Worm (Caenorhabditis elegans) whole organism, L1 larva: ENCODE results near the gene K11H12.10.
A peak's percentile ranks its signal among the peaks of the same experiment; 100 is the strongest.

Experiments used
- C16A3.4 ChIP-seq: fragments of 150-350 bp; optimal IDR thresholded peaks from 2 replicates; lab custom pipeline; 2014; ENCODE audit warnings: missing biosample characterization, missing genetic modification characterization
- C34B4.2 ChIP-seq: sonication (generic microtip); optimal IDR thresholded peaks from 2 replicates; lab custom pipeline; 2017; ENCODE audit warnings: mild to moderate bottlenecking, missing genetic modification characterization, missing compliant biosample characterization
- aha-1 ChIP-seq: fragments of 150-350 bp; optimal IDR thresholded peaks from 2 replicates; lab custom pipeline; 2014; ENCODE audit warnings: missing biosample characterization, missing genetic modification characterization
- ama-1 ChIP-seq: fragments of 150-350 bp; optimal IDR thresholded peaks from 2 replicates; lab custom pipeline; 2014
- ceh-8 ChIP-seq: fragments of 200-800 bp; sonication (Bioruptor generic); optimal IDR thresholded peaks from 2 replicates; lab custom pipeline; 2018; ENCODE audit warnings: mild to moderate bottlenecking, missing genetic modification characterization, moderate library complexity, missing compliant biosample characterization
- ceh-82 ChIP-seq, 3 experiments: fragments of 150-350 bp in 1 of 3; sonication (generic microtip) in 2 of 3; optimal IDR thresholded peaks; 2 replicates each; lab custom pipeline; 2014 to 2017; ENCODE audit warnings: missing biosample characterization in 3 of 3, missing genetic modification characterization in 3 of 3
- ceh-88 ChIP-seq: fragments of 200-800 bp; sonication (Bioruptor generic); IDR thresholded peaks from 2 replicates; pipeline ENCODE4 v1.3.6; 2022; ENCODE audit warnings: missing genetic modification characterization, missing compliant biosample characterization
- ceh-90 ChIP-seq: sonication (generic microtip); optimal IDR thresholded peaks from 2 replicates; lab custom pipeline; 2016; ENCODE audit warnings: missing genetic modification characterization, missing compliant biosample characterization
- dsc-1 ChIP-seq: sonication (generic microtip); optimal IDR thresholded peaks from 2 replicates; lab custom pipeline; 2016; ENCODE audit warnings: mild to moderate bottlenecking, missing genetic modification characterization, missing compliant biosample characterization
- efl-1 ChIP-seq, 4 experiments: fragments of 150-350 bp; optimal IDR thresholded peaks in 3 of 4; peaks in 1 of 4; 1 replicate in 1 of 4; 2 replicates in 3 of 4; lab custom pipeline; 2014; ENCODE audit warnings: missing biosample characterization in 2 of 4, missing genetic modification characterization in 2 of 4, missing genetic modification reagents in 2 of 4
- elt-2 ChIP-seq: sonication (generic microtip); optimal IDR thresholded peaks from 2 replicates; lab custom pipeline; 2016; ENCODE audit warnings: missing genetic modification characterization, mild to moderate bottlenecking, inconsistent platforms, missing compliant biosample characterization, missing genetic modification reagents
- elt-3 ChIP-seq, 6 experiments: fragments of 150-350 bp in 1 of 6; sonication (generic microtip); optimal IDR thresholded peaks; 2 replicates each; lab custom pipeline; 2017 to 2018; ENCODE audit warnings: missing biosample characterization in 6 of 6, missing genetic modification characterization in 6 of 6, inconsistent platforms in 1 of 6
- fkh-10 ChIP-seq: sonication (generic microtip); optimal IDR thresholded peaks from 2 replicates; lab custom pipeline; 2017; ENCODE audit warnings: missing biosample characterization, missing genetic modification reagents, missing genetic modification characterization
- fkh-4 ChIP-seq: sonication (generic microtip); optimal IDR thresholded peaks from 2 replicates; lab custom pipeline; 2016; ENCODE audit warnings: missing compliant biosample characterization, missing genetic modification characterization, borderline replicate concordance
- hpl-2 ChIP-seq: fragments of 150-350 bp; optimal IDR thresholded peaks from 2 replicates; lab custom pipeline; 2014; ENCODE audit warnings: missing biosample characterization, missing genetic modification reagents, missing genetic modification characterization
- jun-1 ChIP-seq: fragments of 150-350 bp; optimal IDR thresholded peaks from 2 replicates; lab custom pipeline; 2014; ENCODE audit warnings: missing biosample characterization, missing genetic modification reagents, missing genetic modification characterization
- lin-13 ChIP-seq: fragments of 150-350 bp; optimal IDR thresholded peaks from 2 replicates; lab custom pipeline; 2014; ENCODE audit warnings: missing biosample characterization, missing genetic modification reagents, missing genetic modification characterization
- lin-14 ChIP-seq: fragments of 200-800 bp; sonication (Bioruptor generic); optimal IDR thresholded peaks from 2 replicates; lab custom pipeline; 2018; ENCODE audit warnings: mild to moderate bottlenecking, missing genetic modification characterization, moderate library complexity, missing compliant biosample characterization
- lin-35 ChIP-seq, 2 experiments: fragments of 150-350 bp; optimal IDR thresholded peaks; 2 replicates each; lab custom pipeline; 2014; ENCODE audit warnings: missing biosample characterization in 2 of 2, missing genetic modification characterization in 2 of 2, missing genetic modification reagents in 2 of 2
- lir-3 ChIP-seq: sonication (generic microtip); optimal IDR thresholded peaks from 2 replicates; lab custom pipeline; 2016; ENCODE audit warnings: mild to moderate bottlenecking, missing genetic modification characterization, moderate library complexity, missing compliant biosample characterization; ENCODE audit not compliant: poor library complexity
- lsy-2 ChIP-seq, 2 experiments: fragments of 150-350 bp; optimal IDR thresholded peaks; 2 replicates each; lab custom pipeline; 2014; ENCODE audit warnings: missing biosample characterization in 2 of 2, missing genetic modification characterization in 2 of 2
- mab-9 ChIP-seq: fragments of 200-800 bp; sonication (Bioruptor generic); IDR thresholded peaks from 2 replicates; pipeline ENCODE4 v1.3.6; 2022; ENCODE audit warnings: missing genetic modification reagents, missing genetic modification characterization, missing compliant biosample characterization
- mdl-1 ChIP-seq, 2 experiments: fragments of 150-350 bp; optimal IDR thresholded peaks; 2 replicates each; lab custom pipeline; 2014 to 2017; ENCODE audit warnings: missing biosample characterization in 2 of 2, missing genetic modification characterization in 2 of 2, inconsistent platforms in 1 of 2
- mep-1 ChIP-seq: fragments of 150-350 bp; optimal IDR thresholded peaks from 2 replicates; lab custom pipeline; 2014; ENCODE audit warnings: missing biosample characterization, missing genetic modification characterization
- nhr-11 ChIP-seq: fragments of 150-350 bp; optimal IDR thresholded peaks from 2 replicates; lab custom pipeline; 2014; ENCODE audit warnings: missing biosample characterization, missing genetic modification characterization
- nhr-19 ChIP-seq: fragments of 200-800 bp; sonication (Bioruptor generic); conservative IDR thresholded peaks from 2 replicates; pipeline ENCODE4 v1.3.6; 2022; ENCODE audit warnings: missing genetic modification characterization, missing compliant biosample characterization
- nhr-28 ChIP-seq: fragments of 150-350 bp; optimal IDR thresholded peaks from 2 replicates; lab custom pipeline; 2014; ENCODE audit warnings: missing biosample characterization, missing genetic modification characterization
- nhr-84 ChIP-seq: sonication (generic microtip); optimal IDR thresholded peaks from 2 replicates; lab custom pipeline; 2017; ENCODE audit warnings: missing biosample characterization, missing genetic modification characterization
- nhr-85 ChIP-seq: sonication (generic microtip); peaks from one replicate; lab custom pipeline; 2016; ENCODE audit warnings: missing genetic modification characterization, inconsistent platforms, missing compliant biosample characterization
- nhr-90 ChIP-seq: sonication (generic microtip); optimal IDR thresholded peaks from 2 replicates; lab custom pipeline; 2016; ENCODE audit warnings: mild to moderate bottlenecking, missing genetic modification characterization, missing compliant biosample characterization; ENCODE audit not compliant: poor library complexity
- pag-3 ChIP-seq: sonication (generic microtip); optimal IDR thresholded peaks from 2 replicates; lab custom pipeline; 2017; ENCODE audit warnings: missing genetic modification characterization, mild to moderate bottlenecking, missing compliant biosample characterization, antibody characterized with exemption, borderline replicate concordance; ENCODE audit not compliant: insufficient read depth
- pax-3 ChIP-seq: fragments of 200-800 bp; sonication (Bioruptor generic); optimal IDR thresholded peaks from 2 replicates; lab custom pipeline; 2018; ENCODE audit warnings: mild to moderate bottlenecking, missing genetic modification characterization, moderate library complexity, missing compliant biosample characterization
- pqm-1 ChIP-seq: sonication (generic microtip); optimal IDR thresholded peaks from 3 replicates; lab custom pipeline; 2017; ENCODE audit warnings: missing biosample characterization, missing genetic modification characterization
- rnt-1 ChIP-seq: sonication (generic microtip); optimal IDR thresholded peaks from 2 replicates; lab custom pipeline; 2016; ENCODE audit warnings: mild to moderate bottlenecking, missing genetic modification characterization, moderate library complexity, missing compliant biosample characterization
- skn-1 ChIP-seq: fragments of 150-350 bp; optimal IDR thresholded peaks from 2 replicates; lab custom pipeline; 2014; ENCODE audit warnings: missing biosample characterization, missing genetic modification characterization
- snpc-4 ChIP-seq: fragments of 150-350 bp; optimal IDR thresholded peaks from 2 replicates; lab custom pipeline; 2014; ENCODE audit warnings: missing biosample characterization, missing genetic modification characterization
- snu-23 ChIP-seq: sonication (generic microtip); optimal IDR thresholded peaks from 2 replicates; lab custom pipeline; 2016; ENCODE audit warnings: missing genetic modification characterization, missing compliant biosample characterization
- sup-37 ChIP-seq: fragments of 200-800 bp; sonication (Bioruptor generic); optimal IDR thresholded peaks from 2 replicates; lab custom pipeline; 2018; ENCODE audit warnings: mild to moderate bottlenecking, missing genetic modification characterization, missing compliant biosample characterization
- swsn-7 ChIP-seq: sonication (generic microtip); optimal IDR thresholded peaks from 2 replicates; lab custom pipeline; 2016; ENCODE audit warnings: missing genetic modification characterization, missing compliant biosample characterization
- tbx-2 ChIP-seq: sonication (generic microtip); optimal IDR thresholded peaks from 2 replicates; lab custom pipeline; 2016; ENCODE audit warnings: missing genetic modification characterization, missing compliant biosample characterization
- unc-130 ChIP-seq: fragments of 150-350 bp; optimal IDR thresholded peaks from 2 replicates; lab custom pipeline; 2017; ENCODE audit warnings: missing biosample characterization, missing genetic modification characterization, inconsistent platforms
- unc-62 ChIP-seq: fragments of 150-350 bp; optimal IDR thresholded peaks from 2 replicates; lab custom pipeline; 2014; ENCODE audit warnings: missing biosample characterization, missing genetic modification reagents, missing genetic modification characterization
- unc-86 ChIP-seq: sonication (generic microtip); optimal IDR thresholded peaks from 2 replicates; lab custom pipeline; 2016; ENCODE audit warnings: missing genetic modification characterization, missing compliant biosample characterization
- ztf-4 ChIP-seq: fragments of 150-350 bp; optimal IDR thresholded peaks from 2 replicates; lab custom pipeline; 2014; ENCODE audit warnings: missing biosample characterization, missing genetic modification characterization

The K11H12.10 gene

DNA sequence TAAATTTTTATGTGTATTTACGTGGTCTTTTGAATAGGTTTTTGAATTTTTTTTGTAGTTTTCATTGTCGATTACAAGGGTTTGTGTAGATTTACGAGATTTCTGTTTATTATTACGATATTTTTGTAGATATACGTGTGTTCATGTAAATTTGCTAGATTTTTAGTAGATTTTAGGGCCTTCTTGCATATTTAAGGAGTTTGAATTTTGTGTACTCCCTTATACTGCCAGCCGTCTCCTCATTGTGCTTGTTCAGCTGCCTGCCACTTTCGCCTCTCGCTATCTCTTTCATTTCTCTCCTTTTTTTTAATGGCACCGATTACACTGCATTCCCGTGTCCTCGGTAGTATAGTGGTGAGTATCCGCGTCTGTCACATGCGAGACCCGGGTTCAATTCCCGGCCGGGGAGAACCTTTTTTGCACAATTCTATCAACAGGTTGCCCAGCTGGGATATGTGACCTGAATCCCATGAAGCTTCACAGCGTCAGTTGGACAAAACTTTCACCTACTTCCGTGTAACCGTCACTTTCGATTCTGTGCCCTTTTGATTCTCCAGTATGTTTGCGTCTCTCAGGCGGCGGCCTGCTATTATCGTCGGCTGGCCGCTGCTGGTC, 7.0 kb downstream of the K11H12.10 start (continued):
- TF ChIP-seq snpc-4 (tag; lab: Kevin White, UChicago) (peak; percentile 54), nhr-90 (tag; lab: Kevin White, UChicago) (peak; percentile 74), unc-130 (tag; lab: Kevin White, UChicago) (no peak), nhr-11 (tag; lab: Kevin White, UChicago) (no peak), nhr-19 (GFP tag; lab: Robert Waterston, UW) (peak; percentile 60), lir-3 (tag; lab: Kevin White, UChicago) (peak; percentile 16), elt-3 (tag; optimal IDR thresholded peaks at IDR 0.05; lab: Kevin White, UChicago) (peak in 1 of 6 experiments; percentile 55), lsy-2 (tag; optimal IDR thresholded peaks at IDR 0.05; lab: Kevin White, UChicago) (peak; percentile 41 to 70), ceh-90 (no peak), fkh-10 (GFP tag; lab: Kevin White, UChicago) (no peak), C16A3.4 (tag; lab: Kevin White, UChicago) (peak; percentile 64), ceh-88 (GFP tag; lab: Robert Waterston, UW) (0 out of 2 replicates have a peak, but pooled peaks have one; percentile 9), snu-23 (peak; percentile 80), elt-2 (tag; lab: Kevin White, UChicago) (peak; percentile 37), hpl-2 (no peak), rnt-1 (peak; percentile 69), mep-1 (tag; lab: Kevin White, UChicago) (peak; percentile 52), nhr-84 (tag; lab: Kevin White, UChicago) (no peak), unc-86 (tag; lab: Kevin White, UChicago) (peak; percentile 34), ama-1 (lab: Kevin White, UChicago) (no peak), efl-1 (optimal IDR thresholded peaks at IDR 0.05; lab: Kevin White, UChicago) (peak in 1 of 2 experiments; percentile 42), efl-1 (GFP tag; optimal IDR thresholded peaks at IDR 0.05 in 1 of 2; lab: Kevin White, UChicago) (peak; percentile 49 to 96), nhr-85 (tag; lab: Kevin White, UChicago) (peak; percentile 70), swsn-7 (peak; percentile 60), skn-1 (tag; lab: Kevin White, UChicago) (peak; percentile 46), ceh-8 (GFP tag; lab: Kevin White, UChicago) (no peak), lin-14 (GFP tag; lab: Kevin White, UChicago) (peak; percentile 60), nhr-28 (no peak), mab-9 (no peak), jun-1 (tag; lab: Kevin White, UChicago) (peak; percentile 24), lin-35 (GFP tag; optimal IDR thresholded peaks at IDR 0.05; lab: Kevin White, UChicago) (peak; percentile 52 to 75), dsc-1 (tag; lab: Kevin White, UChicago) (peak; percentile 74), mdl-1 (tag; optimal IDR thresholded peaks at IDR 0.05; lab: Kevin White, UChicago) (peak in 1 of 2 experiments; percentile 65), sup-37 (GFP tag; lab: Kevin White, UChicago) (peak; percentile 30)

DNA sequence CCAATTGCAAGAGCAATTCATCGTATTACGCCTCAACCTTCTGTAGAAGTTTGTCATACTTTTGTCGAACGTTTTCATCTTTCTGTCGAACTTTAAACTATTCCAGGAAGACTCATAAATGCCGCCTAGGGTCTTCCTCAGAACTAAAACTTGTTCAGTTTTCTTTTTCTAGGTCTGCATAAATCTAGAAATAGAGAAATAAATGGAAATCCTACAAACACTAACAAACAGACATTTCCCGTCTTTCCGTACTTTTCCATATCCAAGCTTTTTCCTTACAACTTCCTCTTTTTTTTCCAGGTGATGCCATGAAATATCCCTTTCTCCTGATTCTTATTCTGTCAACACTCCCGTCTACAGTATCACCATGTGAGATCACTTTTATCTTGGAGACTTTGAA, 8.3 kb downstream of the K11H12.10 start, which contains the start of gene cutl-28:
Gene cutl-28, plus strand, starts transcription at position 301 of the 400 bp plus-strand sequence.
- TF ChIP-seq nhr-85 (tag; lab: Kevin White, UChicago): peak; percentile 2
- TF ChIP-seq tbx-2 (tag; lab: Kevin White, UChicago): no peak
- no peak for TF ChIP-seq lsy-2 (tag; optimal IDR thresholded peaks at IDR 0.05; lab: Kevin White, UChicago)

DNA sequence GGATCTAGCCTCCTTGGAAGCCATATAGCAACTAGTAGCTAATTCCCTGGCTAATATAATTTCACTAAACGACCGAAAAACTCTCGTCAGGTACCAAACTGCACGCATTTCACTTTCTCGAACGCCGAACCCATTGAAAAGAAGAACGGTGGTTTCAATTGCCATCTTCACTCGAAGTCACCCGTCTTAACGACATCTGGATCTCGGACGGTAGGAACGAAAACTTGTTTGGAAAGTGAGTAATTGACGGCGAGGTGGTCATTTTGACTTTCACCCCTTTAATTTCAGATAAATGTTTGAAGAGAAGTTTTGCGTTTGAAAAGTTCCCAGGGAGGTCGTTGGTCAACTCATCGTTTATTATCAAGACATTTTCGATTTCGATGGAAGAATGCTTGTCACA, 8.9 kb downstream of the K11H12.10 start:
- no peak for TF ChIP-seq snu-23
- no peak for TF ChIP-seq ama-1 (lab: Kevin White, UChicago)
- TF ChIP-seq fkh-4 (tag; lab: Kevin White, UChicago): no peak
- no peak for TF ChIP-seq elt-3 (tag; optimal IDR thresholded peaks at IDR 0.05; lab: Kevin White, UChicago)
- no peak for TF ChIP-seq lin-13 (GFP tag; lab: Kevin White, UChicago)
- no peak for TF ChIP-seq pax-3 (tag; lab: Kevin White, UChicago)
- no peak for TF ChIP-seq ceh-82 (tag; optimal IDR thresholded peaks at IDR 0.05; lab: Kevin White, UChicago)
- no peak for TF ChIP-seq pqm-1 (tag; lab: Kevin White, UChicago)
- no peak for TF ChIP-seq unc-62 (GFP tag; lab: Kevin White, UChicago)
- TF ChIP-seq swsn-7: no peak
- no peak for TF ChIP-seq pag-3
- no peak for TF ChIP-seq aha-1
- no peak for TF ChIP-seq mab-9
- no peak for TF ChIP-seq ztf-4
- no peak for TF ChIP-seq C34B4.2 (tag; lab: Kevin White, UChicago)
- no peak for TF ChIP-seq lsy-2 (tag; optimal IDR thresholded peaks at IDR 0.05; lab: Kevin White, UChicago)
- no peak for TF ChIP-seq jun-1 (tag; lab: Kevin White, UChicago)
